Worm (Caenorhabditis elegans) whole organism, late embryonic: ENCODE data around the gene srbc-2.
"Not testable (repeated sequence)": the region's sequence is repeated elsewhere in the genome, so short reads cannot be mapped to it uniquely, and the experiment has no call there.

Experiments
- K02D7.2 ChIP-seq: sonication (generic microtip); optimal IDR thresholded peaks from 2 replicates; lab custom pipeline; 2017; ENCODE audit warnings: mild to moderate bottlenecking, missing genetic modification characterization, missing compliant biosample characterization
- T23F11.4 ChIP-seq: fragments of 200-800 bp; sonication (Bioruptor generic); optimal IDR thresholded peaks from 2 replicates; lab custom pipeline; 2018; ENCODE audit warnings: mild to moderate bottlenecking, missing genetic modification characterization, missing compliant biosample characterization
- ceh-14 ChIP-seq: sonication (generic microtip); optimal IDR thresholded peaks from 2 replicates; lab custom pipeline; 2016; ENCODE audit warnings: missing genotype, missing genetic modification characterization, missing compliant biosample characterization
- ceh-2 ChIP-seq: sonication (generic microtip); optimal IDR thresholded peaks from 2 replicates; lab custom pipeline; 2016; ENCODE audit warnings: missing genotype, missing genetic modification characterization, missing compliant biosample characterization
- ceh-24 ChIP-seq: sonication (generic microtip); optimal IDR thresholded peaks from 2 replicates; lab custom pipeline; 2016; ENCODE audit warnings: mild to moderate bottlenecking, missing genetic modification characterization, missing compliant biosample characterization
- ceh-31 ChIP-seq: sonication (generic microtip); optimal IDR thresholded peaks from 2 replicates; lab custom pipeline; 2016; ENCODE audit warnings: missing genetic modification characterization, missing compliant biosample characterization
- ceh-48 ChIP-seq: sonication (generic microtip); optimal IDR thresholded peaks from 2 replicates; lab custom pipeline; 2016; ENCODE audit warnings: missing genetic modification characterization, inconsistent platforms, missing compliant biosample characterization
- ceh-9 ChIP-seq: sonication (generic microtip); optimal IDR thresholded peaks from 2 replicates; lab custom pipeline; 2016; ENCODE audit warnings: mild to moderate bottlenecking, missing genetic modification characterization, inconsistent platforms, missing compliant biosample characterization
- che-1 ChIP-seq: sonication (generic microtip); optimal IDR thresholded peaks from 2 replicates; lab custom pipeline; 2016; ENCODE audit warnings: mild to moderate bottlenecking, missing genetic modification characterization, missing compliant biosample characterization
- dmd-4 ChIP-seq: sonication (generic microtip); optimal IDR thresholded peaks from 2 replicates; lab custom pipeline; 2016; ENCODE audit warnings: borderline replicate concordance, missing genetic modification characterization, missing compliant biosample characterization
- ets-4 ChIP-seq: sonication (generic microtip); optimal IDR thresholded peaks from 2 replicates; lab custom pipeline; 2016; ENCODE audit warnings: missing genetic modification characterization, missing compliant biosample characterization
- fax-1 ChIP-seq: sonication (generic microtip); optimal IDR thresholded peaks from 2 replicates; lab custom pipeline; 2016; ENCODE audit warnings: missing genotype, missing genetic modification characterization, missing compliant biosample characterization
- fkh-6 ChIP-seq: sonication (generic microtip); optimal IDR thresholded peaks from 2 replicates; lab custom pipeline; 2016; ENCODE audit warnings: missing genetic modification characterization, missing compliant biosample characterization
- gmeb-2 ChIP-seq: sonication (generic microtip); optimal IDR thresholded peaks from 2 replicates; lab custom pipeline; 2016; ENCODE audit warnings: missing genetic modification characterization, inconsistent platforms, missing compliant biosample characterization
- hlh-13 ChIP-seq: fragments of 200-800 bp; sonication (Bioruptor generic); optimal IDR thresholded peaks from 2 replicates; lab custom pipeline; 2018; ENCODE audit warnings: mild to moderate bottlenecking, missing genetic modification characterization, missing compliant biosample characterization
- hlh-8 ChIP-seq: sonication (generic microtip); optimal IDR thresholded peaks from 2 replicates; lab custom pipeline; 2016; ENCODE audit warnings: missing genotype, missing genetic modification characterization, missing compliant biosample characterization
- mec-3 ChIP-seq: sonication (generic microtip); optimal IDR thresholded peaks from 2 replicates; lab custom pipeline; 2016; ENCODE audit warnings: borderline replicate concordance, missing genetic modification characterization, missing compliant biosample characterization
- nhr-11 ChIP-seq: fragments of 150-350 bp; optimal IDR thresholded peaks from 2 replicates; lab custom pipeline; 2014; ENCODE audit warnings: missing biosample characterization, missing genetic modification characterization
- nhr-232 ChIP-seq: sonication (generic microtip); optimal IDR thresholded peaks from 2 replicates; lab custom pipeline; 2016; ENCODE audit warnings: missing genetic modification characterization, missing compliant biosample characterization
- odd-2 ChIP-seq: sonication (generic microtip); optimal IDR thresholded peaks from 2 replicates; lab custom pipeline; 2017; ENCODE audit warnings: antibody characterized with exemption, mild to moderate bottlenecking, missing genetic modification characterization, missing compliant biosample characterization
- pag-3 ChIP-seq: sonication (generic microtip); optimal IDR thresholded peaks from 2 replicates; lab custom pipeline; 2016; ENCODE audit warnings: missing compliant biosample characterization, missing genetic modification characterization, borderline replicate concordance
- pat-9 ChIP-seq: fragments of 200-800 bp; sonication (Bioruptor generic); optimal IDR thresholded peaks from 2 replicates; lab custom pipeline; 2018; ENCODE audit warnings: mild to moderate bottlenecking, missing genetic modification characterization, moderate library complexity, missing compliant biosample characterization
- pha-2 ChIP-seq: sonication (generic microtip); optimal IDR thresholded peaks from 2 replicates; lab custom pipeline; 2017; ENCODE audit warnings: mild to moderate bottlenecking, missing genetic modification characterization, missing compliant biosample characterization
- pros-1 ChIP-seq: fragments of 150-350 bp; optimal IDR thresholded peaks from 2 replicates; lab custom pipeline; 2014; ENCODE audit warnings: missing biosample characterization, missing genetic modification reagents, missing genetic modification characterization
- sdc-2 ChIP-seq: sonication (generic microtip); optimal IDR thresholded peaks from 2 replicates; lab custom pipeline; 2016; ENCODE audit warnings: missing genotype, missing genetic modification characterization, missing compliant biosample characterization
- sox-4 ChIP-seq: sonication (generic microtip); optimal IDR thresholded peaks from 2 replicates; lab custom pipeline; 2017; ENCODE audit warnings: mild to moderate bottlenecking, missing genetic modification characterization, inconsistent platforms, missing compliant biosample characterization
- syd-9 ChIP-seq: sonication (generic microtip); optimal IDR thresholded peaks from 2 replicates; lab custom pipeline; 2016; ENCODE audit warnings: mild to moderate bottlenecking, missing genetic modification characterization, moderate library complexity, missing compliant biosample characterization
- tbx-2 ChIP-seq: sonication (generic microtip); optimal IDR thresholded peaks from 2 replicates; lab custom pipeline; 2016; ENCODE audit warnings: missing genetic modification characterization, missing compliant biosample characterization
- tbx-7 ChIP-seq: sonication (generic microtip); optimal IDR thresholded peaks from 2 replicates; lab custom pipeline; 2016; ENCODE audit warnings: missing genotype, missing genetic modification characterization, missing compliant biosample characterization
- unc-3 ChIP-seq, 2 experiments: fragments of 200-800 bp in 1 of 2; sonication (Bioruptor generic) in 1 of 2; sonication (generic microtip) in 1 of 2; conservative IDR thresholded peaks in 1 of 2; optimal IDR thresholded peaks in 1 of 2; 2 replicates each; pipeline versions ENCODE4 v1.3.6 to Lab custom; 2016 to 2022; ENCODE audit warnings: missing compliant biosample characterization in 2 of 2, missing genetic modification characterization in 2 of 2, missing genetic modification reagents in 1 of 2
- unc-55 ChIP-seq: sonication (generic microtip); optimal IDR thresholded peaks from 2 replicates; lab custom pipeline; 2017; ENCODE audit warnings: missing biosample characterization, missing genetic modification reagents, missing genetic modification characterization
- zip-5 ChIP-seq: sonication (generic microtip); optimal IDR thresholded peaks from 2 replicates; lab custom pipeline; 2016; ENCODE audit warnings: missing genetic modification characterization, missing compliant biosample characterization
- ztf-16 ChIP-seq: sonication (generic microtip); optimal IDR thresholded peaks from 2 replicates; lab custom pipeline; 2017; ENCODE audit warnings: missing genetic modification characterization, missing compliant biosample characterization

Gene srbc-2

DNA sequence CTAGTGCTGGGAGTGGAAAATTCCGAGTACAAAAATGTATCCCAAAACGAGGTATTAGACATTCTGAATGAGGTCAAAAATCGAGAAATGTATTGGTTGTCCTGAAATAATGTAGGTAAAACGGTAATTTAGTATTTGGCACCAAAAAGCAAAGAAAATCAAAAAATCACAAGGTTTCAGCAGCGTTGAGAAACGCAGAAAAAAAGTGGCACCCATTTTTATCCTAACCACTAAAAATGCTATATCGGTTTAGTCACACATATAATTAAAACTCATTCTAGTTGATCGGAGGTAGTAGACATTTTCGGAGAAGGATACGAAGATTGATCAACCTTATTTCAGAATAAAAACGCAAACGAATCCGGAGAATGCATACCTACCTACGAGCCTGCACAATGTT is 4.2 kb downstream of the srbc-2 start, which contains the start of gene srx-121:
Gene srx-121, minus strand, starts transcription at position 101 of the 400 bp plus-strand sequence.
- TF ChIP-seq mec-3 = no peak
- TF ChIP-seq fkh-6 = no peak
- no peak for TF ChIP-seq ceh-9
- TF ChIP-seq unc-55 (GFP tag; lab: Kevin White, UChicago) = no peak
- TF ChIP-seq zip-5 = no peak
- TF ChIP-seq pag-3 (tag; lab: Kevin White, UChicago) = no peak
- no peak for TF ChIP-seq gmeb-2 (tag; lab: Kevin White, UChicago)
- TF ChIP-seq nhr-232 (tag; lab: Kevin White, UChicago) = no peak
- no peak for TF ChIP-seq ceh-31 (tag; lab: Kevin White, UChicago)
- no peak for TF ChIP-seq ets-4
- TF ChIP-seq tbx-7 (tag; lab: Kevin White, UChicago) = no peak

DNA sequence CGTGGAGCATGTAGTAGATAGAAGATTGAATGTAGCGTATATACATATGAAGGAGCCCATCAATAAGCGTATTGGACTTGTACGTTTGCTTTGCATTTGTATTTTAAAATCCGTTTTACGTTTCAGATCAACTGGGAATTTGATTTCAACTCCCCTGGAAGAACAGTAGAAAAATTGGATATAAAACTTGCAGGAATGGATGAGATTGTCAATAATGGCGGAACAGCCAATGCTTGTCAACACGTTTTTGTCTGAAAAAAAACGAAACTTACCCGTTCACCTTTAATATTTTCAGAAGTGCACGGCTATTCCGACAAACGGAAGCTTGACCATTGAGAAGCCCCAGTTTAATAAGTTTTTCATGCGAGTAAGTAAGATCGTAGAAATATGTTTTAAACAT is 9.1 kb downstream of the srbc-2 start, which contains the start of gene C04E12.2:
Gene C04E12.2, plus strand, starts transcription at position 301 of the 400 bp plus-strand sequence.
- TF ChIP-seq hlh-8 (tag; lab: Kevin White, UChicago); unc-3 (GFP tag; conservative IDR thresholded peaks at IDR 0.05; lab: Robert Waterston, UW); unc-3 (tag; optimal IDR thresholded peaks at IDR 0.05; lab: Kevin White, UChicago); pros-1 (tag; lab: Kevin White, UChicago): not testable (repeated sequence)

DNA sequence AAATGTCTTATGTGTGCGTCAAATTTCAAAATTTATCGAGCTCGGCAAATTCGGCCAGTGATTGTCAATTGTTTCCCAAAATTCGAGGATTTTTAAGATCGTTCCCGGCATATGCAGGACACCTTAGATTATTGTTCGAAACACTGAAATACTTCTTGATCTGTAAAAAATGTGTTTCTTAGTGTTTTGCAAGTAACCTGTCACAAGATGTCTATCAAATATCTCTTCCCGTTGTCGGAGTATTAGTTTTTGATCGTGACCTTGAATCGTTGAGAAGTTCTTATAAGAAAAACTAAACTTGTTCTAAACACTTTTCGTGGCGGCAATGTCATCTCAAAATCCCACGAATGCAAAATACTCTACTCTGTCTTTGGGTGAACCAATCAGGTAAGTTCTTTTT is 14.4 kb downstream of the srbc-2 start, which contains the start of gene C04E12.4:
Gene C04E12.4, plus strand, starts transcription at position 301 of the 400 bp plus-strand sequence.
- TF ChIP-seq zip-5 (no peak), T23F11.4 (no peak), fkh-6 (no peak), hlh-13 (GFP tag; lab: Kevin White, UChicago) (no peak), sox-4 (tag; lab: Kevin White, UChicago) (no peak), dmd-4 (no peak), pha-2 (tag; lab: Kevin White, UChicago) (no peak), pat-9 (tag; lab: Kevin White, UChicago) (no peak), ceh-31 (tag; lab: Kevin White, UChicago) (no peak), fax-1 (tag; lab: Kevin White, UChicago) (no peak), che-1 (no peak), unc-55 (GFP tag; lab: Kevin White, UChicago) (no peak), tbx-2 (tag; lab: Kevin White, UChicago) (no peak), syd-9 (tag; lab: Kevin White, UChicago) (no peak), ceh-14 (no peak), ceh-48 (tag; lab: Kevin White, UChicago) (no peak), nhr-232 (tag; lab: Kevin White, UChicago) (no peak), ceh-24 (no peak)

DNA sequence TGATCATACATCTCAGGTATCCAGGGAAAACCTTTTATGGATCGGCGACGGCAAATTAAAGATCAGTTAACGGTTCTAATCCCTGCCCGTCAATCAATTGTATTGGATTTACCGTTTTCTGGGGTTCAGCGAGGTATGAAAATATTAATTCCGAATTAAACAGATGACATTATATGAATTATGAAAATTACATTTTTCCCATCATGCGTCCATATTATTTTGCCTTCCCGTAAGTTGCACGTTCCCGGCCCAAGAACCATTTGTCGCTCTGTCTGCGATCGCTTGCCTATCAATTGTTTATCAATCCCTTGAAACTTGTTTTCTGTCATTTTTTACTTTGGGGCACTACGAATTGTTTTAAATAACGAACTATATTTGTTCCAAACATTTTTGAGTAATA is 15.2 kb downstream of the srbc-2 start:
- TF ChIP-seq sox-4 (tag; lab: Kevin White, UChicago) (no peak), fax-1 (tag; lab: Kevin White, UChicago) (no peak), odd-2 (tag; lab: Kevin White, UChicago) (no peak)
- TF ChIP-seq, all 69 proteins: peak for 0

DNA sequence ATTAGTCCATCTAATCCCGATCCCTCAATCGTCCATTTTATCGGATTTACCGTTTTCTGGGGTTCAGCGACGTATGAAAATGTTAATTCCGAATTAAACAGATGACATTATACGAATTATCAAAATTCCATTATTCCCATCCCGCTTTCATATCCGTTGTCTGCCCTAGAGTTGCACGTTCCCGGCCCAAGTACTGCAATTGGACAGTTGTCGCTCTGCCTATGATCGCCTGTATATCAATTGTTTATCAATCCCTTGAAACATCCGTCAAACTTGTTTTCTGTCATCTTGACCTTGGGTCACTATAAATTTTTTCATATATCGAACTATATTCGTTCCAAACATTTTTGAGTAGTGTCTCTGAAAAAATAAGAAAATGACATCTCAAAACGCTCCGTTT is 18.6 kb downstream of the srbc-2 start, which contains the start of gene C04E12.5:
Gene C04E12.5, plus strand, starts transcription at position 301 of the 400 bp plus-strand sequence.
- TF ChIP-seq sdc-2 (tag; lab: Kevin White, UChicago) = no peak
- no peak for TF ChIP-seq ceh-2 (tag; lab: Kevin White, UChicago)
- no peak for TF ChIP-seq ceh-14
- TF ChIP-seq ceh-24 = no peak
- no peak for TF ChIP-seq nhr-11 (tag; lab: Kevin White, UChicago)
- TF ChIP-seq, all 69 proteins: peak for 0

DNA sequence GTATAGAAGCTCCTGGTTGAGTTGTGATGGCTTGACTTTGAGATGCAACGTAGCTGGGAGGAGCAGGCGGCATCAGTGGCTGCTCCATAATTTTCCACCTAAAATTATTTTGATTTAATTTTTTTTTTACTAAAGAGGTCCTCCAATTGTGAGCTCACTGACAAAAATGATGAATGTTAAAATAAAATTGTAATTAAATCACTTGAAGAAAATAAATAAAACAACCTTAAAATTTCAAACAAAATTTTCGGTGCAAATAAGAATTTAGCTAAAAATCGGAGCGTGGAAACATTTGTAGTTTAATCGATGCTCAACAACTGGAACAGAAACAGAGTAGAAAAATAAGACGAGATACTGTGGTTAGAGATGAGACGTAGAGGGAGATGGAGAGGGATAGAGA is 19.8 kb downstream of the srbc-2 start, which contains the start of gene scrm-3:
Gene scrm-3, minus strand, starts transcription at position 101 of the 400 bp plus-strand sequence.
- TF ChIP-seq sdc-2 (tag; lab: Kevin White, UChicago) (no peak), K02D7.2 (tag; lab: Kevin White, UChicago) (no peak), ztf-16 (no peak)
- TF ChIP-seq, all 69 proteins: peak for 0
